Worm (Caenorhabditis elegans): Measurements from ENCODE around the gene ceh-99.
A peak's percentile ranks its signal among the peaks of the same experiment; 100 is the strongest.
"Not testable (repeated sequence)": the region's sequence is repeated elsewhere in the genome, so short reads cannot be mapped to it uniquely, and the experiment has no call there.

ceh-99 gene

ce11 chrII:12536203-12536602, 16.4 kb downstream of the ceh-99 start, which contains the start of gene F49C5.3:
Gene F49C5.3, plus strand, starts transcription at chrII:12536503.
- TF ChIP-seq ztf-7 (tag; optimal IDR thresholded peaks at IDR 0.05); fkh-10 (GFP tag; optimal IDR thresholded peaks at IDR 0.05); snpc-4 (tag; optimal IDR thresholded peaks at IDR 0.05): not testable (repeated sequence)

ce11 chrII:12539395-12539794, 19.6 kb downstream of the ceh-99 start:
- TF ChIP-seq unc-62 (GFP tag; optimal IDR thresholded peaks at IDR 0.05 in 1 of 2) (peak in 1 of 2 experiments; percentile 89), unc-62 (tag; optimal IDR thresholded peaks at IDR 0.05) (no peak), hlh-30 (tag; optimal IDR thresholded peaks at IDR 0.05; ENCODE audit: insufficient read depth) (no peak), egl-43 (GFP tag; IDR thresholded peaks at IDR 0.05) (peak; percentile 42; the same call in 1 of the 2 replicates)

ce11 chrII:12541670-12542080, 21.9 kb downstream of the ceh-99 start:
- TF ChIP-seq daf-19 (GFP tag; conservative IDR thresholded peaks at IDR 0.05) (peak; percentile 84), F49E8.2 (tag; optimal IDR thresholded peaks at IDR 0.05; ENCODE audit: borderline replicate concordance) (peak; percentile 51), hlh-30 (tag; optimal IDR thresholded peaks at IDR 0.05; ENCODE audit: insufficient read depth) (peak; percentile 35), nhr-102 (tag; optimal IDR thresholded peaks at IDR 0.05) (peak; percentile 72), duxl-1 (tag; optimal IDR thresholded peaks at IDR 0.05; ENCODE audit: poor library complexity) (peak; percentile 65), dmd-6 (GFP tag; IDR thresholded peaks at IDR 0.05) (peak; percentile 47), Y48G9A.11 (GFP tag; IDR thresholded peaks at IDR 0.05) (peak; percentile 72; the same call in 1 of the 2 replicates), ctbp-1 (GFP tag; IDR thresholded peaks at IDR 0.05) (peak; percentile 73), T26A8.4 (GFP tag; IDR thresholded peaks at IDR 0.05) (peak; percentile 77), madf-5 (GFP tag; IDR thresholded peaks at IDR 0.05) (peak in 1 of 2 experiments; percentile 68; a peak in 1 of 4 replicates), zfp-3 (GFP tag; conservative IDR thresholded peaks at IDR 0.05) (peak; percentile 80), dve-1 (tag; optimal IDR thresholded peaks at IDR 0.05; ENCODE audit: insufficient read depth) (peak; percentile 74), ceh-44 (GFP tag; IDR thresholded peaks at IDR 0.05) (peak; percentile 73; the same call in 1 of the 2 replicates), nhr-77 (tag; optimal IDR thresholded peaks at IDR 0.05) (peak; percentile 35), spr-3 (GFP tag; optimal IDR thresholded peaks at IDR 0.05) (peak; percentile 47), F26F4.8 (GFP tag; conservative IDR thresholded peaks at IDR 0.05) (0 out of 2 replicates have a peak, but pooled peaks have one; percentile 8), tra-1 (GFP tag; IDR thresholded peaks at IDR 0.05) (0 out of 2 replicates have a peak, but pooled peaks have one; percentile 47), mdt-29 (GFP tag; IDR thresholded peaks at IDR 0.05) (0 out of 2 replicates have a peak, but pooled peaks have one; percentile 19), set-16 (GFP tag; IDR thresholded peaks at IDR 0.05) (peak; percentile 15; the same call in 1 of the 2 replicates), nhr-48 (tag; optimal IDR thresholded peaks at IDR 0.05) (peak; percentile 32), vab-7 (GFP tag; IDR thresholded peaks at IDR 0.05) (peak; percentile 76), hif-1 (tag; optimal IDR thresholded peaks at IDR 0.05) (peak in 1 of 2 experiments; percentile 39), lin-38 (GFP tag; IDR thresholded peaks at IDR 0.05) (peak; percentile 79), pqm-1 (tag; optimal IDR thresholded peaks at IDR 0.05) (peak; percentile 11), nhr-28 (tag; optimal IDR thresholded peaks at IDR 0.05) (peak; percentile 12), unc-130 (GFP tag; optimal IDR thresholded peaks at IDR 0.05) (peak; percentile 62), php-3 (GFP tag; IDR thresholded peaks at IDR 0.05) (peak; percentile 64; the same call in 1 of the 2 replicates), daf-16 (GFP tag; optimal IDR thresholded peaks at IDR 0.05) (peak in 1 of 2 experiments; percentile 84), daf-16 (tag; optimal IDR thresholded peaks at IDR 0.05) (peak; percentile 74), dmd-8 (GFP tag; IDR thresholded peaks at IDR 0.05) (0 out of 2 replicates have a peak, but pooled peaks have one; percentile 62), arid-1 (GFP tag; conservative IDR thresholded peaks at IDR 0.05) (0 out of 2 replicates have a peak, but pooled peaks have one; percentile 17), hlh-11 (tag; optimal IDR thresholded peaks at IDR 0.05) (peak; percentile 15), zip-2 (tag; optimal IDR thresholded peaks at IDR 0.05) (peak; percentile 47), spr-1 (tag; optimal IDR thresholded peaks at IDR 0.05) (peak; percentile 49), hmg-1.1 (GFP tag; IDR thresholded peaks at IDR 0.05) (peak; percentile 55), ZK337.2 (GFP tag; IDR thresholded peaks at IDR 0.05) (0 out of 2 replicates have a peak, but pooled peaks have one; percentile 52), snpc-1.2 (GFP tag; IDR thresholded peaks at IDR 0.05) (peak; percentile 66; the same call in 1 of the 2 replicates), mxl-2 (GFP tag; conservative IDR thresholded peaks at IDR 0.05) (0 out of 2 replicates have a peak, but pooled peaks have one; percentile 27), zfp-2 (tag; optimal IDR thresholded peaks at IDR 0.05) (peak; percentile 23)
